Fruit fly (Drosophila melanogaster) whole organism, prepupa: ENCODE data around the gene CG32270.

Source experiments
- Blimp-1 ChIP-seq: fragments of 200-800 bp; sonication (Bioruptor generic); optimal IDR thresholded peaks from 3 replicates; lab custom pipeline; 2017; ENCODE audit warnings: missing biosample characterization, missing genetic modification characterization, mild to moderate bottlenecking, moderate library complexity, missing genetic modification reagents
- CG10631 ChIP-seq: fragments of 200-800 bp; sonication (Bioruptor generic); optimal IDR thresholded peaks from 2 replicates; lab custom pipeline; 2016; ENCODE audit warnings: missing biosample characterization, missing genetic modification characterization
- CG10669 ChIP-seq: fragments of 200-800 bp; sonication (Bioruptor generic); optimal IDR thresholded peaks from 3 replicates; lab custom pipeline; 2018; ENCODE audit warnings: missing biosample characterization, mild to moderate bottlenecking, missing genetic modification characterization, moderate library complexity
- CG11294 ChIP-seq: fragments of 200-800 bp; sonication (Bioruptor generic); IDR thresholded peaks from 2 replicates; pipeline ENCODE4 v1.3.6; 2022; ENCODE audit warnings: missing biosample characterization, missing genetic modification characterization
- CG11762 ChIP-seq: fragments of 200-800 bp; sonication (Bioruptor generic); optimal IDR thresholded peaks from 3 replicates; lab custom pipeline; 2016; ENCODE audit warnings: missing biosample characterization, missing genetic modification characterization; ENCODE audit not compliant: insufficient read depth
- CG15336 ChIP-seq: fragments of 200-800 bp; sonication (Bioruptor generic); IDR thresholded peaks from 2 replicates; pipeline ENCODE4 v1.3.6; 2022; ENCODE audit warnings: missing biosample characterization, missing genetic modification characterization
- CG1621 ChIP-seq: fragments of 200-800 bp; sonication (Bioruptor generic); optimal IDR thresholded peaks from 3 replicates; lab custom pipeline; 2018; ENCODE audit warnings: missing biosample characterization, mild to moderate bottlenecking, missing genetic modification characterization
- CG16779 ChIP-seq: fragments of 200-800 bp; sonication (Bioruptor generic); optimal IDR thresholded peaks from 3 replicates; lab custom pipeline; 2017; ENCODE audit warnings: missing biosample characterization, mild to moderate bottlenecking, missing genetic modification characterization
- CG3032 ChIP-seq: fragments of 200-800 bp; optimal IDR thresholded peaks from 2 replicates; lab custom pipeline; 2019; ENCODE audit warnings: missing biosample characterization, mild to moderate bottlenecking, missing genetic modification characterization, moderate library complexity
- CG31627 ChIP-seq: fragments of 200-800 bp; sonication (Bioruptor generic); optimal IDR thresholded peaks from 3 replicates; lab custom pipeline; 2016; ENCODE audit warnings: missing biosample characterization, missing genetic modification characterization
- CG34406 ChIP-seq: fragments of 200-800 bp; sonication (Bioruptor generic); optimal IDR thresholded peaks from 3 replicates; lab custom pipeline; 2016; ENCODE audit warnings: missing biosample characterization, missing genetic modification characterization
- CG3919 ChIP-seq: fragments of 200-800 bp; sonication (Bioruptor generic); optimal IDR thresholded peaks from 3 replicates; lab custom pipeline; 2016; ENCODE audit warnings: missing biosample characterization, missing genetic modification characterization
- CG4318 ChIP-seq: fragments of 200-800 bp; sonication (Bioruptor generic); optimal IDR thresholded peaks from 3 replicates; lab custom pipeline; 2017; ENCODE audit warnings: missing biosample characterization, mild to moderate bottlenecking, missing genetic modification characterization
- CG6163 ChIP-seq: fragments of 200-800 bp; sonication (Bioruptor generic); IDR thresholded peaks from 3 replicates; pipeline ENCODE4 v1.3.6; 2022; ENCODE audit warnings: missing biosample characterization, missing genetic modification characterization
- CG6276 ChIP-seq: fragments of 200-800 bp; sonication (Bioruptor generic); optimal IDR thresholded peaks from 2 replicates; lab custom pipeline; 2017; ENCODE audit warnings: missing biosample characterization, mild to moderate bottlenecking, missing genetic modification characterization
- CG6792 ChIP-seq: fragments of 200-800 bp; sonication (Bioruptor generic); optimal IDR thresholded peaks from 3 replicates; lab custom pipeline; 2016; ENCODE audit warnings: missing biosample characterization, missing genetic modification characterization
- CG6808 ChIP-seq: fragments of 200-800 bp; sonication (Bioruptor generic); optimal IDR thresholded peaks from 3 replicates; lab custom pipeline; 2017; ENCODE audit warnings: missing biosample characterization, missing genetic modification characterization, mild to moderate bottlenecking, moderate library complexity, missing genetic modification reagents
- CG6854 ChIP-seq: fragments of 200-800 bp; sonication (Bioruptor generic); optimal IDR thresholded peaks from 2 replicates; lab custom pipeline; 2017; ENCODE audit warnings: missing biosample characterization, mild to moderate bottlenecking, missing genetic modification characterization
- CG7368 ChIP-seq: fragments of 200-800 bp; sonication (Bioruptor generic); optimal IDR thresholded peaks from 3 replicates; lab custom pipeline; 2016; ENCODE audit warnings: missing biosample characterization, missing genetic modification characterization
- CG8119 ChIP-seq: fragments of 200-800 bp; sonication (Bioruptor generic); IDR thresholded peaks from 3 replicates; pipeline ENCODE4 v1.3.6; 2022; ENCODE audit warnings: missing biosample characterization, missing genetic modification characterization
- CG8319 ChIP-seq: fragments of 200-800 bp; sonication (Bioruptor generic); optimal IDR thresholded peaks from 3 replicates; lab custom pipeline; 2016; ENCODE audit warnings: missing biosample characterization, missing genetic modification characterization
- CG8632 ChIP-seq: fragments of 200-800 bp; sonication (Bioruptor generic); optimal IDR thresholded peaks from 3 replicates; lab custom pipeline; 2016; ENCODE audit warnings: missing biosample characterization, missing genetic modification characterization
- CG9139 ChIP-seq: fragments of 200-800 bp; sonication (Bioruptor generic); optimal IDR thresholded peaks from 3 replicates; lab custom pipeline; 2017; ENCODE audit warnings: missing biosample characterization, mild to moderate bottlenecking, missing genetic modification characterization
- Eip75B ChIP-seq: fragments of 200-800 bp; sonication (Bioruptor generic); optimal IDR thresholded peaks from 3 replicates; lab custom pipeline; 2016; ENCODE audit warnings: missing biosample characterization, missing genetic modification characterization
- Eip78C ChIP-seq: fragments of 200-800 bp; sonication (Bioruptor generic); peaks from one replicate; lab custom pipeline; 2016; ENCODE audit warnings: missing biosample characterization, missing genetic modification characterization
- Ets96B ChIP-seq: fragments of 200-800 bp; optimal IDR thresholded peaks from 2 replicates; lab custom pipeline; 2019; ENCODE audit warnings: missing biosample characterization, mild to moderate bottlenecking, missing genetic modification characterization, moderate library complexity
- Gug ChIP-seq: fragments of 200-800 bp; sonication (Bioruptor generic); IDR thresholded peaks from 2 replicates; pipeline ENCODE4 v1.3.6; 2022; ENCODE audit warnings: missing biosample characterization, missing genetic modification characterization
- Hr38 ChIP-seq: sonication (Bioruptor generic); optimal IDR thresholded peaks from 2 replicates; lab custom pipeline; 2016; ENCODE audit warnings: missing biosample characterization, missing genetic modification characterization
- Hr39 ChIP-seq: fragments of 200-800 bp; sonication (Bioruptor generic); optimal IDR thresholded peaks from 2 replicates; lab custom pipeline; 2016; ENCODE audit warnings: missing biosample characterization, missing genetic modification characterization
- Hr4 ChIP-seq: fragments of 200-800 bp; sonication (Bioruptor generic); optimal IDR thresholded peaks from 3 replicates; lab custom pipeline; 2016; ENCODE audit warnings: missing biosample characterization, missing genetic modification characterization
- Lpt ChIP-seq: fragments of 200-800 bp; sonication (Bioruptor generic); optimal IDR thresholded peaks from 3 replicates; lab custom pipeline; 2016; ENCODE audit warnings: missing biosample characterization, missing genetic modification characterization
- Met ChIP-seq: fragments of 200-800 bp; sonication (Bioruptor generic); optimal IDR thresholded peaks from 3 replicates; lab custom pipeline; 2016; ENCODE audit warnings: missing biosample characterization, missing genetic modification characterization
- Smox ChIP-seq: fragments of 200-800 bp; sonication (Bioruptor generic); optimal IDR thresholded peaks from 3 replicates; lab custom pipeline; 2016; ENCODE audit warnings: missing biosample characterization, missing genetic modification characterization
- Sox102F ChIP-seq: fragments of 200-800 bp; sonication (Bioruptor generic); optimal IDR thresholded peaks from 2 replicates; lab custom pipeline; 2016; ENCODE audit warnings: missing biosample characterization, mild to moderate bottlenecking, missing genetic modification characterization
- Sox14 ChIP-seq: fragments of 200-800 bp; sonication (Bioruptor generic); optimal IDR thresholded peaks from 3 replicates; lab custom pipeline; 2016; ENCODE audit warnings: missing biosample characterization, missing genetic modification characterization
- achi ChIP-seq: fragments of 200-800 bp; sonication (Bioruptor generic); optimal IDR thresholded peaks from 3 replicates; lab custom pipeline; 2016; ENCODE audit warnings: missing biosample characterization, missing genetic modification characterization
- acj6 ChIP-seq: fragments of 200-800 bp; sonication (Bioruptor generic); optimal IDR thresholded peaks from 3 replicates; lab custom pipeline; 2016; ENCODE audit warnings: missing biosample characterization, missing genetic modification characterization
- cyc ChIP-seq: fragments of 200-800 bp; sonication (Bioruptor generic); optimal IDR thresholded peaks from 3 replicates; lab custom pipeline; 2016; ENCODE audit warnings: missing biosample characterization, missing genetic modification characterization
- dac ChIP-seq: fragments of 200-800 bp; sonication (Bioruptor generic); optimal IDR thresholded peaks from 2 replicates; lab custom pipeline; 2017; ENCODE audit warnings: missing biosample characterization, mild to moderate bottlenecking, missing genetic modification characterization
- dsx ChIP-seq: fragments of 200-800 bp; optimal IDR thresholded peaks from 3 replicates; lab custom pipeline; 2019; ENCODE audit warnings: missing biosample characterization, mild to moderate bottlenecking, missing genetic modification characterization, moderate library complexity; ENCODE audit not compliant: poor library complexity, severe bottlenecking
- eg ChIP-seq: fragments of 200-800 bp; sonication (Bioruptor generic); IDR thresholded peaks from 3 replicates; pipeline ENCODE4 v1.3.6; 2022; ENCODE audit warnings: missing biosample characterization, missing genetic modification characterization
- esn ChIP-seq: fragments of 200-800 bp; sonication (Bioruptor generic); optimal IDR thresholded peaks from 2 replicates; lab custom pipeline; 2016; ENCODE audit warnings: missing biosample characterization, mild to moderate bottlenecking, missing genetic modification characterization, moderate library complexity
- fd59A ChIP-seq: fragments of 200-800 bp; sonication (Bioruptor generic); optimal IDR thresholded peaks from 2 replicates; lab custom pipeline; 2017; ENCODE audit warnings: missing biosample characterization, mild to moderate bottlenecking, missing genetic modification characterization, missing genetic modification reagents
- fd85E ChIP-seq: fragments of 200-800 bp; sonication (Bioruptor generic); optimal IDR thresholded peaks from 3 replicates; lab custom pipeline; 2016; ENCODE audit warnings: missing biosample characterization, missing genetic modification characterization
- lz ChIP-seq: fragments of 200-800 bp; sonication (Bioruptor generic); optimal IDR thresholded peaks from 3 replicates; lab custom pipeline; 2016; ENCODE audit warnings: missing biosample characterization, missing genetic modification characterization
- net ChIP-seq: fragments of 200-800 bp; sonication (Bioruptor generic); optimal IDR thresholded peaks from 3 replicates; lab custom pipeline; 2016; ENCODE audit warnings: missing biosample characterization, missing genetic modification characterization
- pdm3 ChIP-seq: fragments of 200-800 bp; sonication (Bioruptor generic); optimal IDR thresholded peaks from 3 replicates; lab custom pipeline; 2016; ENCODE audit warnings: missing biosample characterization, missing genetic modification characterization
- salr ChIP-seq, 2 experiments: fragments of 200-800 bp; sonication (Bioruptor generic); optimal IDR thresholded peaks; 3 replicates each; lab custom pipeline; 2016 to 2018; ENCODE audit warnings: missing biosample characterization in 2 of 2, missing genetic modification characterization in 2 of 2, mild to moderate bottlenecking in 1 of 2
- ss ChIP-seq, 2 experiments: fragments of 200-800 bp; sonication (Bioruptor generic); optimal IDR thresholded peaks; 2 replicates in 1 of 2; 3 replicates in 1 of 2; lab custom pipeline; 2017 to 2018; ENCODE audit warnings: mild to moderate bottlenecking in 2 of 2, missing biosample characterization in 2 of 2, missing genetic modification characterization in 2 of 2, moderate library complexity in 1 of 2
- svp ChIP-seq: fragments of 200-800 bp; sonication (Bioruptor generic); peaks from one replicate; lab custom pipeline; 2016; ENCODE audit warnings: missing biosample characterization, missing genetic modification characterization
- vri ChIP-seq: fragments of 200-800 bp; sonication (Bioruptor generic); optimal IDR thresholded peaks from 3 replicates; lab custom pipeline; 2016; ENCODE audit warnings: missing biosample characterization, mild to moderate bottlenecking, missing genetic modification characterization

The CG32270 gene

dm6 chr3L:3165399-3165798 is 43.4 kb downstream of the CG32270 start:
- TF ChIP-seq vri (GFP tag; lab: Kevin White, UChicago) (peak; percentile 15), CG31627 (GFP tag; lab: Kevin White, UChicago) (no peak)
- TF ChIP-seq, all 60 proteins: peak for 1

- TF ChIP-seq net (no peak), acj6 (GFP tag; lab: Kevin White, UChicago) (no peak), lz (peak; percentile 29), CG8119 (GFP tag; lab: Robert Waterston, UW) (no peak), CG4318 (GFP tag; lab: Kevin White, UChicago) (no peak), Sox14 (GFP tag; lab: Kevin White, UChicago) (peak; percentile 27), Eip78C (GFP tag; lab: Kevin White, UChicago) (no peak), Gug (no peak), CG10631 (no peak), Blimp-1 (GFP tag; lab: Kevin White, UChicago) (no peak), CG34406 (GFP tag; lab: Kevin White, UChicago) (no peak), Hr39 (GFP tag; lab: Kevin White, UChicago) (peak; percentile 33), CG11762 (no peak), CG3919 (GFP tag; lab: Kevin White, UChicago) (no peak), CG6792 (GFP tag; lab: Kevin White, UChicago) (peak; percentile 5), CG9139 (no peak), CG11294 (GFP tag; lab: Robert Waterston, UW) (no peak), ss (GFP tag; optimal IDR thresholded peaks at IDR 0.05; lab: Kevin White, UChicago) (no peak), CG7368 (GFP tag; lab: Kevin White, UChicago) (no peak), CG3032 (no peak), Smox (GFP tag; lab: Kevin White, UChicago) (no peak), esn (GFP tag; lab: Kevin White, UChicago) (peak; percentile 48), vri (GFP tag; lab: Kevin White, UChicago) (no peak), pdm3 (GFP tag; lab: Kevin White, UChicago) (no peak), CG6163 (GFP tag; lab: Robert Waterston, UW) (no peak), CG15336 (GFP tag; lab: Robert Waterston, UW) (no peak), eg (GFP tag; lab: Robert Waterston, UW) (no peak; the same call in 1 of the 3 replicates), CG1621 (tag; lab: Kevin White, UChicago) (peak; percentile 67), fd85E (GFP tag; lab: Kevin White, UChicago) (no peak), salr (GFP tag; optimal IDR thresholded peaks at IDR 0.05; lab: Kevin White, UChicago) (no peak), CG6808 (no peak), CG16779 (tag; lab: Kevin White, UChicago) (no peak), CG10669 (GFP tag; lab: Kevin White, UChicago) (no peak), Lpt (GFP tag; lab: Kevin White, UChicago) (no peak), Sox102F (GFP tag; lab: Kevin White, UChicago) (no peak), Eip75B (GFP tag; lab: Kevin White, UChicago) (no peak), dsx (no peak), CG6276 (GFP tag; lab: Kevin White, UChicago) (no peak), Hr4 (GFP tag; lab: Kevin White, UChicago) (no peak), Met (GFP tag; lab: Kevin White, UChicago) (no peak), Ets96B (tag; lab: Kevin White, UChicago) (no peak), CG8632 (GFP tag; lab: Kevin White, UChicago) (no peak), svp (GFP tag; lab: Kevin White, UChicago) (no peak), CG8319 (no peak), achi (GFP tag; lab: Kevin White, UChicago) (no peak), CG6854 (GFP tag; lab: Kevin White, UChicago) (no peak), Hr38 (GFP tag; lab: Kevin White, UChicago) (no peak), fd59A (GFP tag; lab: Kevin White, UChicago) (no peak), cyc (peak; percentile 36), dac (no peak)
These were observed 43.8 kb downstream of the CG32270 start, which contains the start of gene CG32280 for dm6 chr3L:3164951-3165350. Gene CG32280 (plus strand): TSS chr3L:3165181.
